Worm (Caenorhabditis elegans) whole organism, L4 larva: ENCODE data around the gene T05A7.13.

Experiments used
- F37D6.2 ChIP-seq: sonication (generic microtip); optimal IDR thresholded peaks from 2 replicates; lab custom pipeline; 2016; ENCODE audit warnings: mild to moderate bottlenecking, missing genetic modification characterization, missing compliant biosample characterization
- F49E8.2 ChIP-seq: sonication (generic microtip); optimal IDR thresholded peaks from 2 replicates; lab custom pipeline; 2016; ENCODE audit warnings: missing compliant biosample characterization, mild to moderate bottlenecking, missing genetic modification characterization, borderline replicate concordance
- R02D3.7 ChIP-seq: fragments of 150-350 bp; sonication (generic microtip); optimal IDR thresholded peaks from 3 replicates; lab custom pipeline; 2014; ENCODE audit warnings: missing biosample characterization, missing genetic modification characterization
- Y48G9A.11 ChIP-seq: fragments of 200-800 bp; sonication (Bioruptor generic); IDR thresholded peaks from 2 replicates; pipeline ENCODE4 v1.3.6; 2022; ENCODE audit warnings: missing genetic modification reagents, missing genetic modification characterization, missing compliant biosample characterization
- Y75B8A.6 ChIP-seq: fragments of 200-800 bp; sonication (Bioruptor generic); IDR thresholded peaks from 2 replicates; pipeline ENCODE4 v1.3.6; 2022; ENCODE audit warnings: missing genetic modification reagents, missing genetic modification characterization, missing compliant biosample characterization
- ZK337.2 ChIP-seq: fragments of 200-800 bp; sonication (Bioruptor generic); IDR thresholded peaks from 2 replicates; pipeline ENCODE4 v1.3.6; 2022; ENCODE audit warnings: missing genetic modification reagents, missing genetic modification characterization, missing compliant biosample characterization
- ceh-20 ChIP-seq: fragments of 200-800 bp; sonication (Bioruptor generic); IDR thresholded peaks from 2 replicates; pipeline ENCODE4 v1.3.6; 2022; ENCODE audit warnings: missing genetic modification reagents, missing genetic modification characterization, missing compliant biosample characterization
- ceh-44 ChIP-seq: fragments of 200-800 bp; sonication (Bioruptor generic); IDR thresholded peaks from 2 replicates; pipeline ENCODE4 v1.3.6; 2022; ENCODE audit warnings: missing genetic modification reagents, missing genetic modification characterization, missing compliant biosample characterization
- ceh-82 ChIP-seq: sonication (generic microtip); optimal IDR thresholded peaks from 2 replicates; lab custom pipeline; 2017; ENCODE audit warnings: missing biosample characterization, missing genetic modification characterization
- daf-16 ChIP-seq, 3 experiments: sonication (generic microtip); optimal IDR thresholded peaks; 2 replicates each; lab custom pipeline; 2016 to 2017; ENCODE audit warnings: missing genetic modification characterization in 3 of 3, missing genetic modification reagents in 3 of 3, mild to moderate bottlenecking in 2 of 3, missing compliant biosample characterization in 2 of 3, missing biosample characterization in 1 of 3, moderate library complexity in 1 of 3
- dmd-6 ChIP-seq: fragments of 200-800 bp; sonication (Bioruptor generic); IDR thresholded peaks from 2 replicates; pipeline ENCODE4 v1.3.6; 2022; ENCODE audit warnings: missing genetic modification reagents, missing genetic modification characterization, missing compliant biosample characterization
- dmd-8 ChIP-seq: fragments of 200-800 bp; sonication (Bioruptor generic); IDR thresholded peaks from 2 replicates; pipeline ENCODE4 v1.3.6; 2022; ENCODE audit warnings: missing genetic modification characterization, missing compliant biosample characterization
- duxl-1 ChIP-seq: sonication (generic microtip); optimal IDR thresholded peaks from 2 replicates; lab custom pipeline; 2016; ENCODE audit warnings: mild to moderate bottlenecking, missing genetic modification characterization, moderate library complexity, missing compliant biosample characterization; ENCODE audit not compliant: poor library complexity
- dve-1 ChIP-seq: sonication (generic microtip); optimal IDR thresholded peaks from 2 replicates; lab custom pipeline; 2017; ENCODE audit warnings: antibody characterized with exemption, mild to moderate bottlenecking, missing genetic modification characterization, missing compliant biosample characterization; ENCODE audit not compliant: insufficient read depth
- egl-27 ChIP-seq: sonication (generic microtip); optimal IDR thresholded peaks from 3 replicates; lab custom pipeline; 2017; ENCODE audit warnings: missing biosample characterization, missing genetic modification reagents, missing genetic modification characterization
- egl-43 ChIP-seq: fragments of 200-800 bp; sonication (Bioruptor generic); IDR thresholded peaks from 2 replicates; pipeline ENCODE4 v1.3.6; 2022; ENCODE audit warnings: missing genetic modification reagents, missing genetic modification characterization, missing compliant biosample characterization
- fkh-10 ChIP-seq: fragments of 150-350 bp; optimal IDR thresholded peaks from 2 replicates; lab custom pipeline; 2014; ENCODE audit warnings: missing biosample characterization, missing genetic modification reagents, missing genetic modification characterization
- hlh-30 ChIP-seq: sonication (generic microtip); optimal IDR thresholded peaks from 2 replicates; lab custom pipeline; 2017; ENCODE audit warnings: antibody characterized with exemption, mild to moderate bottlenecking, missing genetic modification characterization, missing compliant biosample characterization; ENCODE audit not compliant: insufficient read depth
- hmg-1.1 ChIP-seq: fragments of 200-800 bp; sonication (Bioruptor generic); IDR thresholded peaks from 2 replicates; pipeline ENCODE4 v1.3.6; 2022; ENCODE audit warnings: missing genetic modification reagents, missing genetic modification characterization, missing compliant biosample characterization
- jun-1 ChIP-seq: fragments of 150-350 bp; optimal IDR thresholded peaks from 2 replicates; lab custom pipeline; 2014; ENCODE audit warnings: missing biosample characterization, missing genetic modification reagents, missing genetic modification characterization
- lim-7 ChIP-seq: fragments of 200-800 bp; sonication (Bioruptor generic); IDR thresholded peaks from 2 replicates; pipeline ENCODE4 v1.3.6; 2022; ENCODE audit warnings: missing genetic modification characterization, missing compliant biosample characterization
- lin-39 ChIP-seq: fragments of 150-350 bp; optimal IDR thresholded peaks from 2 replicates; lab custom pipeline; 2014; ENCODE audit warnings: missing biosample characterization, missing genetic modification reagents, missing genetic modification characterization
- lsy-2 ChIP-seq, 2 experiments: fragments of 150-350 bp in 1 of 2; sonication (generic microtip) in 1 of 2; optimal IDR thresholded peaks; 2 replicates each; lab custom pipeline; 2014 to 2017; ENCODE audit warnings: missing biosample characterization in 2 of 2, missing genetic modification characterization in 2 of 2
- madf-5 ChIP-seq, 2 experiments: fragments of 200-800 bp; sonication (Bioruptor generic); IDR thresholded peaks; 2 replicates each; pipeline ENCODE4 v1.3.6; 2022; ENCODE audit warnings: missing compliant biosample characterization in 2 of 2, missing genetic modification characterization in 2 of 2
- mes-2 ChIP-seq: sonication (generic microtip); optimal IDR thresholded peaks from 2 replicates; lab custom pipeline; 2016; ENCODE audit warnings: missing genotype, mild to moderate bottlenecking, missing genetic modification characterization, missing compliant biosample characterization; ENCODE audit not compliant: poor library complexity, severe bottlenecking
- nhr-28 ChIP-seq: fragments of 150-350 bp; optimal IDR thresholded peaks from 2 replicates; lab custom pipeline; 2014; ENCODE audit warnings: missing biosample characterization, missing genetic modification characterization
- nhr-41 ChIP-seq: fragments of 200-800 bp; sonication (Bioruptor generic); IDR thresholded peaks from 2 replicates; pipeline ENCODE4 v1.3.6; 2022; ENCODE audit warnings: missing genetic modification reagents, missing genetic modification characterization, missing compliant biosample characterization
- nhr-42 ChIP-seq: fragments of 200-800 bp; sonication (Bioruptor generic); IDR thresholded peaks from 2 replicates; pipeline ENCODE4 v1.3.6; 2022; ENCODE audit warnings: missing genetic modification characterization, missing compliant biosample characterization
- nhr-48 ChIP-seq: sonication (generic microtip); optimal IDR thresholded peaks from 2 replicates; lab custom pipeline; 2016; ENCODE audit warnings: mild to moderate bottlenecking, missing genetic modification characterization, missing compliant biosample characterization
- nhr-76 ChIP-seq: fragments of 150-350 bp; optimal IDR thresholded peaks from 2 replicates; lab custom pipeline; 2014; ENCODE audit warnings: missing biosample characterization, missing genetic modification characterization
- nhr-77 ChIP-seq: fragments of 150-350 bp; optimal IDR thresholded peaks from 2 replicates; lab custom pipeline; 2014; ENCODE audit warnings: missing biosample characterization, missing genetic modification characterization
- pqm-1 ChIP-seq: sonication (generic microtip); optimal IDR thresholded peaks from 2 replicates; lab custom pipeline; 2017; ENCODE audit warnings: missing biosample characterization, missing genetic modification characterization
- rbr-2 ChIP-seq: sonication (generic microtip); optimal IDR thresholded peaks from 2 replicates; lab custom pipeline; 2016; ENCODE audit warnings: missing genotype, missing genetic modification characterization, missing compliant biosample characterization
- sdz-12 ChIP-seq: fragments of 200-800 bp; sonication (Bioruptor generic); optimal IDR thresholded peaks from 2 replicates; lab custom pipeline; 2018; ENCODE audit warnings: mild to moderate bottlenecking, missing genetic modification characterization, missing compliant biosample characterization
- set-16 ChIP-seq: fragments of 200-800 bp; sonication (Bioruptor generic); IDR thresholded peaks from 2 replicates; pipeline ENCODE4 v1.3.6; 2022; ENCODE audit warnings: missing genetic modification reagents, missing genetic modification characterization, missing compliant biosample characterization
- skn-1 ChIP-seq: fragments of 150-350 bp; optimal IDR thresholded peaks from 2 replicates; lab custom pipeline; 2014; ENCODE audit warnings: missing biosample characterization, missing genetic modification characterization
- snpc-4 ChIP-seq: fragments of 150-350 bp; optimal IDR thresholded peaks from 2 replicates; lab custom pipeline; 2014; ENCODE audit warnings: missing biosample characterization, missing genetic modification characterization
- spr-3 ChIP-seq: fragments of 200-800 bp; sonication (Bioruptor generic); optimal IDR thresholded peaks from 2 replicates; lab custom pipeline; 2018; ENCODE audit warnings: mild to moderate bottlenecking, missing genetic modification characterization, missing compliant biosample characterization
- tag-97 ChIP-seq: fragments of 200-800 bp; sonication (Bioruptor generic); IDR thresholded peaks from 2 replicates; pipeline ENCODE4 v1.3.6; 2022; ENCODE audit warnings: missing genetic modification characterization, missing compliant biosample characterization
- unc-130 ChIP-seq: sonication (generic microtip); optimal IDR thresholded peaks from 2 replicates; lab custom pipeline; 2016; ENCODE audit warnings: missing genetic modification reagents, missing genetic modification characterization, missing compliant biosample characterization
- unc-39 ChIP-seq: sonication (generic microtip); optimal IDR thresholded peaks from 2 replicates; lab custom pipeline; 2017; ENCODE audit warnings: missing biosample characterization, missing genetic modification characterization
- zip-11 ChIP-seq: fragments of 200-800 bp; sonication (Bioruptor generic); IDR thresholded peaks from 2 replicates; pipeline ENCODE4 v1.3.6; 2022; ENCODE audit warnings: missing genetic modification characterization, missing compliant biosample characterization
- zip-2 ChIP-seq: fragments of 150-350 bp; optimal IDR thresholded peaks from 2 replicates; lab custom pipeline; 2014; ENCODE audit warnings: missing biosample characterization, missing genetic modification characterization
- ztf-7 ChIP-seq: fragments of 150-350 bp; optimal IDR thresholded peaks from 2 replicates; lab custom pipeline; 2014; ENCODE audit warnings: missing biosample characterization, missing genetic modification characterization

T05A7.13 gene

DNA sequence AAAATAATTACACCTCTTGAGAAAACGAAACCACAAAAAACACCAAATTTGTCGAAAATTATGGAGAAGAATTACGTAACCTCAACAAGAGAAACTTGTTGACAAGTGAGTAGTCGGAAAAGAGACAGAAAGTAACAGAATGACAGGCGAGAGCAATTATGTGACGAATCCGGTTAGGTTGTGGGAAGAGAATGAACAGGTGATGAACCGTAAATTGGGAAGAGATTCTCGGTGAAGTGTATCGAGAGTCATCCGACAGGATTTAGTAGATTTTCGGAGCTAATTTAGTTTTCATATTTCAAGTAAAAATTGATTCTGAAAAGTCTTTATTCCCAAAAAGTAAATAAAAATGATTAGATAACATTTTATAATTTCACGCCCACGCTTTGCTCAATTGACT is 20.2 kb upstream of the T05A7.13 start, which contains the start of gene T05A7.7:
TSS of gene T05A7.7 (minus strand) at position 101 of the 400 bp plus-strand sequence.
- TF ChIP-seq zip-11 (GFP tag; lab: Robert Waterston, UW): no peak
- TF ChIP-seq egl-27 (tag; lab: Kevin White, UChicago): no peak
- no peak for TF ChIP-seq jun-1 (tag; lab: Kevin White, UChicago)

DNA sequence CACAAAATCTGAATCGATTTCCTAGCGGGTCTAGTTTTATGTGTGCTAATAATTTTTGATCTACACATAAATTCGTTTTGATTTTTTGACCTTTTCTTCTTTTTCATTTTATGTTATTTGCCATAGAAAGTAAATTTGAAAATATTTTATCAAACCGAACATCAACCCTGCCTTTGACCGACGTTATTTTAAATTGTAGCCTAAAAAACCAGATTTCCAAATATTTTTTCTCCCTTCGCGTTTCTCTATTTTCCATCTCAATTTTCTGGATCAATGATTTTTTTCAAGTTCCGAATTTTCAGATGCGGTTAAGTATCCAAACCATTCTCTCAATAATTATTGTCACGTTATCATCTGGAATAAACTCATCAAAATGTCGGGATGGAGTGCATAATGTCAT is 16.7 kb upstream of the T05A7.13 start, which contains the start of gene T05A7.1:
TSS of gene T05A7.1 (plus strand) at position 301 of the 400 bp plus-strand sequence.
- TF ChIP-seq dve-1: no peak
- no peak for TF ChIP-seq zip-2 (tag; lab: Kevin White, UChicago)
- TF ChIP-seq hmg-1.1: no peak
- no peak for TF ChIP-seq mes-2 (tag; lab: Kevin White, UChicago)
- TF ChIP-seq F37D6.2: no peak
- no peak for TF ChIP-seq ZK337.2 (GFP tag; lab: Robert Waterston, UW)
- no peak for TF ChIP-seq egl-27 (tag; lab: Kevin White, UChicago)
- TF ChIP-seq unc-130 (GFP tag; lab: Kevin White, UChicago): no peak
- TF ChIP-seq lsy-2 (tag; optimal IDR thresholded peaks at IDR 0.05; lab: Kevin White, UChicago): no peak
- TF ChIP-seq rbr-2: no peak
- TF ChIP-seq ceh-82: no peak
- TF ChIP-seq unc-39: no peak
- TF ChIP-seq nhr-42: no peak
- no peak for TF ChIP-seq jun-1 (tag; lab: Kevin White, UChicago)
- no peak for TF ChIP-seq R02D3.7 (tag; lab: Kevin White, UChicago)
- no peak for TF ChIP-seq duxl-1 (tag; lab: Kevin White, UChicago)
- no peak for TF ChIP-seq ztf-7 (tag; lab: Kevin White, UChicago)

DNA sequence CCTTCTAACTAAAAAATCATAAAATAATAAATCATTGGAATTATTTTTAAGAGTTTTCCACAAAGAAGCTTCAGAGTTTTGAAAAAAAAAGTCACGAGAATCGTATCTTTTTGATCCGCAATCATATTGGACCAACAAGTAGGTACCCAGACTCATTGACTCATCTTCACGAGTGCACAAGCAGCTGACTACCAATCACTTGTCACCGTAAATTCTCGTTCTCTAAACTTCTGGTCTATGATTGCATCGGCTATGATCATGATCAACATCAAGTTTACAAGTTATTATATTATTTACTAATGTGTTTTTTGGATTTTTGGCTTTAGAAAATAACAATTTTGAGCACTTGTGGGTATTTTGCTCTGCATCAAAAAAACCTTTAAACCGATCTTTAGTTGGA is 15.1 kb upstream of the T05A7.13 start:
- TF ChIP-seq daf-16 (GFP tag; optimal IDR thresholded peaks at IDR 0.05; lab: Kevin White, UChicago) (peak in 1 of 2 experiments; percentile 19), daf-16 (tag; optimal IDR thresholded peaks at IDR 0.05; lab: Kevin White, UChicago) (no peak), fkh-10 (GFP tag; lab: Kevin White, UChicago) (no peak), hlh-30 (tag; lab: Kevin White, UChicago) (peak; percentile 23), dmd-8 (no peak), lin-39 (tag; lab: Kevin White, UChicago) (no peak)

DNA sequence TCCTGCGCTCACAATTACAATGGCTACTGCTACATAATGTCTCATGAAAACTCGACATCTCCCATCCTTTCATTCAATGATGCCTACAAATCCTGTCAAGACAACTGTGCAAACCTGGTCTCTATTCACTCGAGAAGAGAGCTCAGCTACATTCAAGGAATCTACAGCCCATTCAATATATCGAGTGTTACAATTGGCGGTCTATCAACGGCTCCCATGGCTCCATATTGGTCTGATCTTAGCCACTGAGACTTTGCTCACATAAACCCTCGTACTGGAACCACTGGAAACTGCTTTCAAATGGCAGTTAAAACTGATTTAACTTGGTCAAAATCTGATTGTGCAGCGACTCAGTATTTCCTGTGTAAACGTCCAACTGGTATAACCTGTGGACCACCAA is 14.3 kb upstream of the T05A7.13 start, which contains the start of gene T05A7.3:
TSS of gene T05A7.3 (plus strand) at position 301 of the 400 bp plus-strand sequence.
- TF ChIP-seq Y48G9A.11 (GFP tag; lab: Robert Waterston, UW) (no peak), dmd-6 (GFP tag; lab: Robert Waterston, UW) (no peak), lsy-2 (tag; optimal IDR thresholded peaks at IDR 0.05; lab: Kevin White, UChicago) (no peak), Y75B8A.6 (GFP tag; lab: Robert Waterston, UW) (no peak), nhr-48 (tag; lab: Kevin White, UChicago) (no peak)

DNA sequence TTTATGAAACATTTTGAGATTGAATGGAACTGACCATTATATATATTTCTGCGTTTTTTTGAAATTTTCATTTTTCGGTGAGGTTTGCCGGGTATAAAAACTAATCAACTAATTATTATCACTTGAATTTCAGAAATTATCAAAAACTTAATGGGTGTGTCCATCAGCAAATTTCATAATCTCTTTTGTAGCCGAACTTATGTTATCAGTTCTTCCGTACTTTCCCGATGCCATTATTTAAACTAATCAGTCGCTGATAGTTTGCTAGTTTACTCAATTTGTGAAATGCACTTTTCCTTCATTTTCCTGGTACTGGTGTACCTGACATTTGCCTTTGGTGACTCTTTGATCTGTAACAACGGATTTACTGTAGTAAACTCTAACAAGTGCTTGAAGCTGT is 13.0 kb upstream of the T05A7.13 start:
- TF ChIP-seq set-16 (GFP tag; lab: Robert Waterston, UW) (no peak), nhr-77 (tag; lab: Kevin White, UChicago) (peak; percentile 45), sdz-12 (no peak), nhr-41 (no peak), ceh-20 (GFP tag; lab: Robert Waterston, UW) (no peak), Y75B8A.6 (GFP tag; lab: Robert Waterston, UW) (no peak), ceh-44 (GFP tag; lab: Robert Waterston, UW) (no peak), snpc-4 (tag; lab: Kevin White, UChicago) (no peak), nhr-76 (tag; lab: Kevin White, UChicago) (no peak), lim-7 (GFP tag; lab: Robert Waterston, UW) (no peak), pqm-1 (tag; lab: Kevin White, UChicago) (peak; percentile 98), lsy-2 (tag; optimal IDR thresholded peaks at IDR 0.05; lab: Kevin White, UChicago) (peak in 1 of 2 experiments; percentile 11), tag-97 (GFP tag; lab: Robert Waterston, UW) (no peak), skn-1 (tag; lab: Kevin White, UChicago) (no peak), nhr-28 (tag; lab: Kevin White, UChicago) (peak; percentile 84), dmd-8 (no peak), F49E8.2 (tag; lab: Kevin White, UChicago) (no peak), unc-39 (no peak), R02D3.7 (tag; lab: Kevin White, UChicago) (no peak), spr-3 (no peak), madf-5 (GFP tag; IDR thresholded peaks at IDR 0.05; lab: Robert Waterston, UW) (no peak), egl-43 (GFP tag; lab: Robert Waterston, UW) (no peak)
